Fruit fly (Drosophila melanogaster) ovary, adult (tissue): ENCODE data around the gene orb.

Experiments used
- CG17801 ChIP-seq: fragments of 200-800 bp; optimal IDR thresholded peaks from 2 replicates; lab custom pipeline; 2019; ENCODE audit warnings: missing biosample characterization, mild to moderate bottlenecking, missing genetic modification characterization, moderate library complexity; ENCODE audit not compliant: partially characterized antibody

Gene orb

dm6 chr3R:23280806-23281257 lies at the start of gene orb, which contains the start of gene Cdc16:
TSS of gene orb (minus strand) at chr3R:23280856.
TSS of gene Cdc16 (plus strand) at chr3R:23281201.
- peak; percentile 87 for TF ChIP-seq CG17801 (GFP tag; lab: Kevin White, UChicago)

dm6 chr3R:23327707-23328106 lies 47.1 kb upstream of the orb start:
- TF ChIP-seq CG17801 (GFP tag; lab: Kevin White, UChicago), result no peak

- no peak for TF ChIP-seq CG17801 (GFP tag; lab: Kevin White, UChicago)
Measured at dm6 chr3R:23326292-23326691, 45.6 kb upstream of the orb start.

dm6 chr3R:23325710-23326109 lies 45.1 kb upstream of the orb start:
- TF ChIP-seq CG17801 (GFP tag; lab: Kevin White, UChicago), result no peak

- no peak for TF ChIP-seq CG17801 (GFP tag; lab: Kevin White, UChicago)
Measured at dm6 chr3R:23323639-23324350, 43.1 kb upstream of the orb start.

- TF ChIP-seq CG17801 (GFP tag; lab: Kevin White, UChicago), result no peak
Measured at dm6 chr3R:23320251-23320650, 39.6 kb upstream of the orb start.

DNA sequence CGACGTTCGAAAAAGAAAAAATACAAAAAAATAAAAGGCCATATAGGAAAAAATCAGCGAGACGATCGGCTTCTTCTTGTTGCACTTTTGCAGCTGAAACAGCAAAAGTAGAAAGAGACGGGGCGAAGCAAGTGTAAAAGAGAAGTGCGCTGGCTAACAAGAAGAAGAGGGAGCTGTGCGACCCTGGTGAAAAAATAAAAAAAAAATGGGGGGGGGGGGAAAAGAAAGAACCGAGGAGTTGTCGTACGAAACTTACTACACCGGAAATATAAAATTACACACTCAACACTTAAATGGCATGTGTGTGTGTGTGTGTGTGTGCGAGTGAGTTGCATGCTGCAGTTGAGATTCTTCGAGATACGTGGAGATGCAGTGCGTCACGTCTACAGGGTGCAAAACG lies 38.3 kb upstream of the orb start:
- TF ChIP-seq CG17801 (GFP tag; lab: Kevin White, UChicago), result no peak

- no peak for TF ChIP-seq CG17801 (GFP tag; lab: Kevin White, UChicago)
Measured at dm6 chr3R:23316867-23317266, 36.2 kb upstream of the orb start.

- no peak for TF ChIP-seq CG17801 (GFP tag; lab: Kevin White, UChicago)
Measured at dm6 chr3R:23315630-23316029, 35.0 kb upstream of the orb start.

DNA sequence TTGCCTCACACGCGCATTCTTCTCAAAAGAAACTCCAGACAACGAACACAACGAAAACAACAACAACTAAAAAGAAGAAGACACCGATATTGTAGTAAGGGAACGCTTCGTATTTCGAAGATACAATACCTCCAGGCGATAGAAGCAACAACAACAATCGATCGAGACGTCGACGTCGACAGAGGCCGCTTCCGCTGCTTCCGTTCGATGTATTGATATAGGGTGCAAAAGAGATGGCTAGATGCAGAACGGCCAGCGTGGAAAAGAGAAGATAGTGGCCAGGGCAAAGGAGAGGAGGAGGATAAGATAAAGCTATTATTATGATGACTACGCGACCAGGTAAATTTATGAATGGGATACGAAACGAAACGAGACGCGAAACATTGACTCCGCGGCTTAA lies 34.6 kb upstream of the orb start:
- no peak for TF ChIP-seq CG17801 (GFP tag; lab: Kevin White, UChicago)

DNA sequence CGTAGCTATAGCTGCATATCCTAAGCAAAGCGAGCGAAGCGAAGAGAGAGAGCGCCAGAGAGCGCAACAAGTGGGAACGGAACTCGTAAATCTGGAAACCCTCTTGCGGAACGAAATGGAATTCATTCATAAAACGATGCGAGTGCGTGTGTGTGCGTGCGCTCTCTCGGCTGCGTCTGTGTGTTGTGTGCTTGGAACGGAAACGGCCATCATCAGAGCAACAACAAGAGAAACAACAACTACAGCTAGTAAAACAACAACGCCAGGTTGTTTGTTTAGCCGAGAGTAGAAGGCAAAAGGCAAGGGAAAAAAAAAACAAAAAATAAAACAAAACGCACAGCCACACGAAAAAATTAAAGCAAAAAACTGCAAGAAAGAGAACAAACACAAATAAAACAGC lies 33.7 kb upstream of the orb start:
- peak; percentile 16 for TF ChIP-seq CG17801 (GFP tag; lab: Kevin White, UChicago)

dm6 chr3R:23312796-23313195 lies 32.1 kb upstream of the orb start:
- no peak for TF ChIP-seq CG17801 (GFP tag; lab: Kevin White, UChicago)

- TF ChIP-seq CG17801 (GFP tag; lab: Kevin White, UChicago), result no peak
Measured at dm6 chr3R:23310151-23310550, 29.5 kb upstream of the orb start.

dm6 chr3R:23309690-23310089 lies 29.0 kb upstream of the orb start:
- no peak for TF ChIP-seq CG17801 (GFP tag; lab: Kevin White, UChicago)

dm6 chr3R:23306828-23307227 lies 26.2 kb upstream of the orb start:
- no peak for TF ChIP-seq CG17801 (GFP tag; lab: Kevin White, UChicago)

DNA sequence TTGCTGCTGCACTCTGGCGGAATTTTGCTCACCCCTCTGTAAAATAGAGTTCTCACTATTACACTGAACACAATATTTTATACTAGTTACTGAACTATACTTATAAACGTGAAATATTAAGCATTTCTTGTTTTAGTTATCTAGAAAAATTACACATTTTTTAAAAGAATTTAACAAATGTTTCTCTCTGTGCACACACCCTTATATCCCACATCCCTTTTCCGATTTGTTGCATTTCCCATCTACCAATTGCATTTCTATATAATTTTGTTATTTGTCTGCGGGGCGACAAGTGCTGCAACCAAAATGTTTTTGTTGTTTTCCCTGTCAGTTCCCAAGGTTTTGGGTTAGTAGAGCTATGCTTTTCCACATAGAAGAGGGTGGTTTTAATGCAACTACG lies 22.6 kb upstream of the orb start:
- TF ChIP-seq CG17801 (GFP tag; lab: Kevin White, UChicago), result no peak
